Worm (Caenorhabditis elegans) whole organism, mixed stage, embryonic: ENCODE measurements around the gene str-190.

Experiments
- bed-3 ChIP-seq: fragments of 200-800 bp; sonication (Bioruptor generic); optimal IDR thresholded peaks from 3 replicates; lab custom pipeline; 2018; ENCODE audit warnings: mild to moderate bottlenecking, missing genetic modification characterization, moderate library complexity, missing compliant biosample characterization
- hlh-1 ChIP-seq: fragments of 150-350 bp; optimal IDR thresholded peaks from 2 replicates; lab custom pipeline; 2014; ENCODE audit warnings: missing biosample characterization, missing genetic modification reagents, missing genetic modification characterization
- lin-13 ChIP-seq: fragments of 150-350 bp; optimal IDR thresholded peaks from 2 replicates; lab custom pipeline; 2014; ENCODE audit warnings: missing biosample characterization, missing genetic modification characterization
- mab-5 ChIP-seq: fragments of 150-350 bp; optimal IDR thresholded peaks from 2 replicates; lab custom pipeline; 2014; ENCODE audit warnings: missing biosample characterization, missing genetic modification characterization
- nhr-12 ChIP-seq: fragments of 150-350 bp; optimal IDR thresholded peaks from 2 replicates; lab custom pipeline; 2014; ENCODE audit warnings: missing biosample characterization, missing genetic modification characterization
- nhr-2 ChIP-seq: fragments of 150-350 bp; optimal IDR thresholded peaks from 2 replicates; lab custom pipeline; 2014; ENCODE audit warnings: missing biosample characterization, missing genetic modification characterization
- pha-4 ChIP-seq: fragments of 150-350 bp; optimal IDR thresholded peaks from 2 replicates; lab custom pipeline; 2018; ENCODE audit warnings: missing biosample characterization, missing genetic modification reagents, missing genetic modification characterization
- unc-39 ChIP-seq: fragments of 150-350 bp; optimal IDR thresholded peaks from 2 replicates; lab custom pipeline; 2014; ENCODE audit warnings: missing biosample characterization, missing genetic modification characterization

- TF ChIP-seq hlh-1 (tag; lab: Kevin White, UChicago): no peak
- TF ChIP-seq lin-13: no peak
- TF ChIP-seq nhr-12 (tag; lab: Kevin White, UChicago): no peak
- no peak for TF ChIP-seq pha-4 (tag; lab: Kevin White, UChicago)
- TF ChIP-seq mab-5: no peak
- no peak for TF ChIP-seq bed-3 (GFP tag; lab: Kevin White, UChicago)
- no peak for TF ChIP-seq unc-39 (tag; lab: Kevin White, UChicago)
- no peak for TF ChIP-seq nhr-2
These were observed 43.0 kb upstream of the str-190 start for ce11 chrV:7521304-7521703.
